Worm (Caenorhabditis elegans): ENCODE results near the gene Y39A3B.1.

DNA sequence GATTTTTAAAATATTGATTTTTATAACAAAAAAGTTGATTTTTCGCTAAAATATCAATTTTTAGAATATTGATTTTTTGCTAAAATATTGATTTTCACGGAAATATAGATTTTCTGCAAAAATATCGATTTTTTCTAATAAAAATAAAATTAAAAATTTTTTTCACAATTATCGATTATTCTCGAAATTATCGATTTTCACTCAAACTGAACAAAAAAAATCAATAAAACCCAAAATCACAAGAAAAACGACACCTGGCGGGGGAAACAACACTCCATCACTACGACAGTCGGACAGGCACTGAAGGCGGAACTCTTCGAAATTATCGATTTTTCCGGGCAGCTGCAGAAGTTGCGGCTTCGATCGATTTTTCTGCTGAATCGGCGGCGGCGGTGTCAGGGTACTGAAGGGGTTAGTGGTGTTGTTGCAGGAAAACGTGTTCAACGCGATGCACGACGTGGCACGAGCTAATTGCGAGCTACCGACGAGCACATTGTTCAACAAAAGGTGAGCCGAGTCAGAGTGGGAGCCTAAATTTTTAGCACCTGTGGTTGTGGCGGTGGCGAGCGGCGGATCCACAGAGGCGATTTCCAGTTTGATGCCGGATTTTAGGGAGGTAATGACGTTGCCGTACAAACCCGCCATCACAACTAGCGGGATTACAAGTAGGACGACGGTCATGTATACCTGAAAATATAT, 7.5 kb downstream of the Y39A3B.1 start:
- TF ChIP-seq hlh-30 (tag; optimal IDR thresholded peaks at IDR 0.05; ENCODE audit: insufficient read depth) (no peak), ama-1 (optimal IDR thresholded peaks at IDR 0.05) (no peak), ttx-3 (tag; optimal IDR thresholded peaks at IDR 0.05) (no peak), pqm-1 (tag; optimal IDR thresholded peaks at IDR 0.05) (no peak), F13H6.1 (tag; optimal IDR thresholded peaks at IDR 0.05) (no peak), mec-3 (tag; optimal IDR thresholded peaks at IDR 0.05; ENCODE audit: borderline replicate concordance) (no peak), syd-9 (tag; optimal IDR thresholded peaks at IDR 0.05) (no peak), ceh-30 (tag; optimal IDR thresholded peaks at IDR 0.05) (no peak)
